Worm (Caenorhabditis elegans) whole organism, mixed stage, embryonic: ENCODE measurements around the gene Y73C8B.2.

ENCODE experiments used
- drap-1 ChIP-seq: fragments of 200-800 bp; sonication (Bioruptor generic); optimal IDR thresholded peaks from 3 replicates; lab custom pipeline; 2018; ENCODE audit warnings: mild to moderate bottlenecking, missing genetic modification characterization, missing compliant biosample characterization
- elt-1 ChIP-seq: sonication (generic microtip); optimal IDR thresholded peaks from 2 replicates; lab custom pipeline; 2017; ENCODE audit warnings: missing genetic modification characterization, mild to moderate bottlenecking, missing compliant biosample characterization, antibody characterized with exemption, moderate library complexity, borderline replicate concordance; ENCODE audit not compliant: insufficient read depth
- nhr-28 ChIP-seq: fragments of 150-350 bp; optimal IDR thresholded peaks from 2 replicates; lab custom pipeline; 2014; ENCODE audit warnings: missing biosample characterization, missing genetic modification characterization
- snpc-4 ChIP-seq: fragments of 150-350 bp; optimal IDR thresholded peaks from 2 replicates; lab custom pipeline; 2014; ENCODE audit warnings: missing biosample characterization, missing genetic modification characterization
- unc-39 ChIP-seq: fragments of 150-350 bp; optimal IDR thresholded peaks from 2 replicates; lab custom pipeline; 2014; ENCODE audit warnings: missing biosample characterization, missing genetic modification characterization

DNA sequence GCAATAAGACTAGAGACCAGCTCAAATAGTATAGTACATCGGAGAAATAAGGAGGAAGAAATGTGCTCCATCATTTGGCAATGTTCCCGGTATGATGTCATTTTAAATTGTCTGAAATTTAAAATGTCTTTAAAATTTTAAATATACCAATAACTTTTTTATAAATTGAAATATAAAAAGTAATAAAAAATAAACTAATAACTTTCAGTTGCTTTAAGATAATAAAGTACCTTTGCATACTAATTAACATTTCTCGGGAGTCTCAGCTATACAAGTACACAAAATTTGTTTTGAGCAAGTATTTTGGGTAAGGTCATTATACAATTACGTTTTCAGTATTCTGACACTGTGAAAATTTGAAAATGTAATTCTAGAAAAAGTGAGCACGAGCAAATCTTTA, 42.9 kb downstream of the Y73C8B.2 start, which contains the start of gene srab-6:
- TF ChIP-seq unc-39 (tag; lab: Kevin White, UChicago) (no peak), nhr-28 (tag; lab: Kevin White, UChicago) (no peak), elt-1 (tag; lab: Kevin White, UChicago) (no peak), snpc-4 (tag; lab: Kevin White, UChicago) (no peak), drap-1 (GFP tag; lab: Kevin White, UChicago) (no peak)
